Worm (Caenorhabditis elegans) whole organism, L4 larva: ENCODE measurements around the gene dpy-17.

Experiments
- F37D6.2 ChIP-seq: sonication (generic microtip); optimal IDR thresholded peaks from 2 replicates; lab custom pipeline; 2016; ENCODE audit warnings: mild to moderate bottlenecking, missing genetic modification characterization, missing compliant biosample characterization
- F49E8.2 ChIP-seq: sonication (generic microtip); optimal IDR thresholded peaks from 2 replicates; lab custom pipeline; 2016; ENCODE audit warnings: missing compliant biosample characterization, mild to moderate bottlenecking, missing genetic modification characterization, borderline replicate concordance
- T20F7.1 ChIP-seq: fragments of 200-800 bp; sonication (Bioruptor generic); optimal IDR thresholded peaks from 2 replicates; lab custom pipeline; 2018; ENCODE audit warnings: mild to moderate bottlenecking, missing genetic modification characterization, missing compliant biosample characterization
- T26A8.4 ChIP-seq: fragments of 200-800 bp; sonication (Bioruptor generic); IDR thresholded peaks from 2 replicates; pipeline ENCODE4 v1.3.6; 2022; ENCODE audit warnings: missing genetic modification characterization, missing compliant biosample characterization
- Y48G9A.11 ChIP-seq: fragments of 200-800 bp; sonication (Bioruptor generic); IDR thresholded peaks from 2 replicates; pipeline ENCODE4 v1.3.6; 2022; ENCODE audit warnings: missing genetic modification reagents, missing genetic modification characterization, missing compliant biosample characterization
- aly-2 ChIP-seq: sonication (generic microtip); optimal IDR thresholded peaks from 2 replicates; lab custom pipeline; 2018; ENCODE audit warnings: missing biosample characterization, missing genetic modification characterization
- ceh-44 ChIP-seq: fragments of 200-800 bp; sonication (Bioruptor generic); IDR thresholded peaks from 2 replicates; pipeline ENCODE4 v1.3.6; 2022; ENCODE audit warnings: missing genetic modification reagents, missing genetic modification characterization, missing compliant biosample characterization
- ceh-82 ChIP-seq: sonication (generic microtip); optimal IDR thresholded peaks from 2 replicates; lab custom pipeline; 2017; ENCODE audit warnings: missing biosample characterization, missing genetic modification characterization
- ces-1 ChIP-seq: fragments of 150-350 bp; sonication (generic microtip); optimal IDR thresholded peaks from 4 replicates; lab custom pipeline; 2014; ENCODE audit warnings: missing biosample characterization, missing genetic modification reagents, missing genetic modification characterization
- cey-2 ChIP-seq: sonication (generic microtip); optimal IDR thresholded peaks from 3 replicates; lab custom pipeline; 2017; ENCODE audit warnings: missing genetic modification characterization, mild to moderate bottlenecking, missing compliant biosample characterization, antibody characterized with exemption, borderline replicate concordance; ENCODE audit not compliant: insufficient read depth
- ctbp-1 ChIP-seq: fragments of 200-800 bp; sonication (Bioruptor generic); IDR thresholded peaks from 2 replicates; pipeline ENCODE4 v1.3.6; 2022; ENCODE audit warnings: missing genetic modification reagents, missing genetic modification characterization, missing compliant biosample characterization
- daf-16 ChIP-seq, 3 experiments: sonication (generic microtip); optimal IDR thresholded peaks; 2 replicates each; lab custom pipeline; 2016 to 2017; ENCODE audit warnings: missing genetic modification characterization in 3 of 3, missing genetic modification reagents in 3 of 3, mild to moderate bottlenecking in 2 of 3, missing compliant biosample characterization in 2 of 3, missing biosample characterization in 1 of 3, moderate library complexity in 1 of 3
- daf-8 ChIP-seq: fragments of 200-800 bp; sonication (Bioruptor generic); IDR thresholded peaks from 2 replicates; pipeline ENCODE4 v1.3.6; 2022; ENCODE audit warnings: missing genetic modification characterization, missing compliant biosample characterization
- dmd-8 ChIP-seq: fragments of 200-800 bp; sonication (Bioruptor generic); IDR thresholded peaks from 2 replicates; pipeline ENCODE4 v1.3.6; 2022; ENCODE audit warnings: missing genetic modification characterization, missing compliant biosample characterization
- dpl-1 ChIP-seq: fragments of 150-350 bp; optimal IDR thresholded peaks from 2 replicates; lab custom pipeline; 2014; ENCODE audit warnings: missing biosample characterization, missing genetic modification reagents, missing genetic modification characterization
- dve-1 ChIP-seq: sonication (generic microtip); optimal IDR thresholded peaks from 2 replicates; lab custom pipeline; 2017; ENCODE audit warnings: antibody characterized with exemption, mild to moderate bottlenecking, missing genetic modification characterization, missing compliant biosample characterization; ENCODE audit not compliant: insufficient read depth
- egl-43 ChIP-seq: fragments of 200-800 bp; sonication (Bioruptor generic); IDR thresholded peaks from 2 replicates; pipeline ENCODE4 v1.3.6; 2022; ENCODE audit warnings: missing genetic modification reagents, missing genetic modification characterization, missing compliant biosample characterization
- hif-1 ChIP-seq, 2 experiments: sonication (generic microtip); optimal IDR thresholded peaks; 2 replicates each; lab custom pipeline; 2016 to 2017; ENCODE audit warnings: missing compliant biosample characterization in 2 of 2, missing genetic modification characterization in 2 of 2, missing genetic modification reagents in 2 of 2, missing genotype in 2 of 2, mild to moderate bottlenecking in 1 of 2
- hlh-11 ChIP-seq: fragments of 200-800 bp; sonication (Bioruptor generic); optimal IDR thresholded peaks from 2 replicates; lab custom pipeline; 2018; ENCODE audit warnings: mild to moderate bottlenecking, missing genetic modification characterization, missing compliant biosample characterization
- hlh-30 ChIP-seq: sonication (generic microtip); optimal IDR thresholded peaks from 2 replicates; lab custom pipeline; 2017; ENCODE audit warnings: antibody characterized with exemption, mild to moderate bottlenecking, missing genetic modification characterization, missing compliant biosample characterization; ENCODE audit not compliant: insufficient read depth
- lin-1 ChIP-seq: fragments of 200-800 bp; sonication (Bioruptor generic); IDR thresholded peaks from 2 replicates; pipeline ENCODE4 v1.3.6; 2022; ENCODE audit warnings: missing genetic modification reagents, missing genetic modification characterization, missing compliant biosample characterization
- lin-13 ChIP-seq: fragments of 150-350 bp; optimal IDR thresholded peaks from 2 replicates; lab custom pipeline; 2014; ENCODE audit warnings: missing biosample characterization, missing genetic modification reagents, missing genetic modification characterization
- lin-29 ChIP-seq: fragments of 200-800 bp; sonication (Bioruptor generic); IDR thresholded peaks from 2 replicates; pipeline ENCODE4 v1.3.6; 2022; ENCODE audit warnings: missing genetic modification reagents, missing genetic modification characterization, missing compliant biosample characterization
- lin-39 ChIP-seq: fragments of 150-350 bp; optimal IDR thresholded peaks from 2 replicates; lab custom pipeline; 2014; ENCODE audit warnings: missing biosample characterization, missing genetic modification reagents, missing genetic modification characterization
- lsy-2 ChIP-seq, 2 experiments: fragments of 150-350 bp in 1 of 2; sonication (generic microtip) in 1 of 2; optimal IDR thresholded peaks; 2 replicates each; lab custom pipeline; 2014 to 2017; ENCODE audit warnings: missing biosample characterization in 2 of 2, missing genetic modification characterization in 2 of 2
- mes-2 ChIP-seq: sonication (generic microtip); optimal IDR thresholded peaks from 2 replicates; lab custom pipeline; 2016; ENCODE audit warnings: missing genotype, mild to moderate bottlenecking, missing genetic modification characterization, missing compliant biosample characterization; ENCODE audit not compliant: poor library complexity, severe bottlenecking
- mxl-2 ChIP-seq: fragments of 200-800 bp; sonication (Bioruptor generic); conservative IDR thresholded peaks from 2 replicates; pipeline ENCODE4 v1.3.6; 2022; ENCODE audit warnings: missing genetic modification reagents, missing genetic modification characterization, missing compliant biosample characterization
- nhr-10 ChIP-seq: fragments of 150-350 bp; optimal IDR thresholded peaks from 2 replicates; lab custom pipeline; 2014; ENCODE audit warnings: missing biosample characterization, missing genetic modification characterization
- nhr-11 ChIP-seq: fragments of 150-350 bp; optimal IDR thresholded peaks from 2 replicates; lab custom pipeline; 2014; ENCODE audit warnings: missing biosample characterization, missing genetic modification characterization
- nhr-111 ChIP-seq: fragments of 200-800 bp; sonication (Bioruptor generic); optimal IDR thresholded peaks from 2 replicates; lab custom pipeline; 2018; ENCODE audit warnings: mild to moderate bottlenecking, missing genetic modification characterization, missing compliant biosample characterization
- nhr-237 ChIP-seq: sonication (generic microtip); optimal IDR thresholded peaks from 2 replicates; lab custom pipeline; 2017; ENCODE audit warnings: missing biosample characterization, missing genetic modification characterization
- nhr-25 ChIP-seq: sonication (generic microtip); optimal IDR thresholded peaks from 2 replicates; lab custom pipeline; 2017; ENCODE audit warnings: missing genetic modification characterization, mild to moderate bottlenecking, missing compliant biosample characterization, antibody characterized with exemption, moderate library complexity, borderline replicate concordance; ENCODE audit not compliant: insufficient read depth
- nhr-42 ChIP-seq: fragments of 200-800 bp; sonication (Bioruptor generic); IDR thresholded peaks from 2 replicates; pipeline ENCODE4 v1.3.6; 2022; ENCODE audit warnings: missing genetic modification characterization, missing compliant biosample characterization
- nhr-6 ChIP-seq: fragments of 150-350 bp; optimal IDR thresholded peaks from 2 replicates; lab custom pipeline; 2014; ENCODE audit warnings: missing biosample characterization, missing genetic modification characterization
- pha-4 ChIP-seq, 2 experiments: fragments of 150-350 bp in 1 of 2; fragments of 200-800 bp in 1 of 2; sonication (Bioruptor generic) in 1 of 2; IDR thresholded peaks in 1 of 2; optimal IDR thresholded peaks in 1 of 2; 2 replicates each; pipeline versions ENCODE4 v1.3.6 to Lab custom; 2014 to 2022; ENCODE audit warnings: missing genetic modification characterization in 2 of 2, missing genetic modification reagents in 2 of 2, missing biosample characterization in 1 of 2, missing compliant biosample characterization in 1 of 2
- pqm-1 ChIP-seq: sonication (generic microtip); optimal IDR thresholded peaks from 2 replicates; lab custom pipeline; 2017; ENCODE audit warnings: missing biosample characterization, missing genetic modification characterization
- saeg-2 ChIP-seq: fragments of 200-800 bp; sonication (Bioruptor generic); IDR thresholded peaks from 2 replicates; pipeline ENCODE4 v1.3.6; 2022; ENCODE audit warnings: missing genetic modification reagents, missing genetic modification characterization, missing compliant biosample characterization
- sdz-12 ChIP-seq: fragments of 200-800 bp; sonication (Bioruptor generic); optimal IDR thresholded peaks from 2 replicates; lab custom pipeline; 2018; ENCODE audit warnings: mild to moderate bottlenecking, missing genetic modification characterization, missing compliant biosample characterization
- set-16 ChIP-seq: fragments of 200-800 bp; sonication (Bioruptor generic); IDR thresholded peaks from 2 replicates; pipeline ENCODE4 v1.3.6; 2022; ENCODE audit warnings: missing genetic modification reagents, missing genetic modification characterization, missing compliant biosample characterization
- snpc-1.2 ChIP-seq: fragments of 200-800 bp; sonication (Bioruptor generic); IDR thresholded peaks from 2 replicates; pipeline ENCODE4 v1.3.6; 2022; ENCODE audit warnings: missing genetic modification reagents, missing genetic modification characterization, missing compliant biosample characterization
- spr-1 ChIP-seq: sonication (generic microtip); optimal IDR thresholded peaks from 2 replicates; lab custom pipeline; 2016; ENCODE audit warnings: mild to moderate bottlenecking, missing genetic modification characterization, missing compliant biosample characterization
- spr-3 ChIP-seq: fragments of 200-800 bp; sonication (Bioruptor generic); optimal IDR thresholded peaks from 2 replicates; lab custom pipeline; 2018; ENCODE audit warnings: mild to moderate bottlenecking, missing genetic modification characterization, missing compliant biosample characterization
- tag-97 ChIP-seq: fragments of 200-800 bp; sonication (Bioruptor generic); IDR thresholded peaks from 2 replicates; pipeline ENCODE4 v1.3.6; 2022; ENCODE audit warnings: missing genetic modification characterization, missing compliant biosample characterization
- tra-1 ChIP-seq: fragments of 200-800 bp; sonication (Bioruptor generic); IDR thresholded peaks from 2 replicates; pipeline ENCODE4 v1.3.6; 2022; ENCODE audit warnings: missing genetic modification reagents, missing genetic modification characterization, missing compliant biosample characterization
- unc-39 ChIP-seq: sonication (generic microtip); optimal IDR thresholded peaks from 2 replicates; lab custom pipeline; 2017; ENCODE audit warnings: missing biosample characterization, missing genetic modification characterization
- zag-1 ChIP-seq: fragments of 150-350 bp; optimal IDR thresholded peaks from 2 replicates; lab custom pipeline; 2014; ENCODE audit warnings: missing biosample characterization, missing genetic modification characterization
- zfp-2 ChIP-seq: sonication (generic microtip); optimal IDR thresholded peaks from 2 replicates; lab custom pipeline; 2016; ENCODE audit warnings: mild to moderate bottlenecking, missing genetic modification characterization, missing compliant biosample characterization
- zfp-3 ChIP-seq: fragments of 200-800 bp; sonication (Bioruptor generic); conservative IDR thresholded peaks from 2 replicates; pipeline ENCODE4 v1.3.6; 2022; ENCODE audit warnings: missing genetic modification reagents, missing genetic modification characterization, missing compliant biosample characterization

The dpy-17 gene

DNA sequence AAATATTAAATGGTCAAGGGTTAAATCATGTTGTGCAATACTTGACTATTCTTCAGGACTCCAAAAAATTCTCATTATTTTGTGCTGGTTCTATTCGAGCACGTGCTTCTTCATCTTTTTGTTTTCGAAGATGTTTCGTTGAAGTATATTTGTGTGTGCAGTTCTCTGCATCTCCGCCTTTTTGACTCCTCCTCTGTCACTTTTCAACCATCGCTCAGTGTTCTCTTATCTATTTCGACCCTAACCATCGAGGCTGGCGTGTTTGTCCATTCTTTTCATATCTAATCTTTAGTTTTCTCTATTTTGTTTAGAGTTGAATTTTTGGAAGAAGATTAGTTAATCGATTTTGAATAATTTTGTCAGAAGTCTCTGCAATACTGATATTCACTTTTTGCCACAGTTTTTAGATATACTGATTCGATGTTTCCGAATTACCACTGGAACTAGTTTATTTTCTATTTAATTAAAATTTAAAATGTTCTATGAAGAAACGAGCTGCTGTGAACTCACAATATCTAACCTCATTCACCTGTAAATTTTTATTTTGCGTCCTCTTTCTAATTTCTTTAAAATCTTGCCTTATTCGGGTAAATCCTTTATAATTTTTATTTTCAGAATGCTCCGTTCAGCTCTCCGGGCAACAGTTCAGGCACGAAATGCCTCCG is 29.8 kb upstream of the dpy-17 start, which contains the start of gene alh-1 (continued):
- no peak for TF ChIP-seq tag-97 (GFP tag; lab: Robert Waterston, UW)
- TF ChIP-seq T26A8.4: no peak
- TF ChIP-seq zfp-2 (tag; lab: Kevin White, UChicago): no peak
- no peak for TF ChIP-seq zag-1
- no peak for TF ChIP-seq mxl-2
- no peak for TF ChIP-seq nhr-111 (GFP tag; lab: Kevin White, UChicago)
- TF ChIP-seq nhr-25 (tag; lab: Kevin White, UChicago): no peak
- no peak for TF ChIP-seq daf-8 (GFP tag; lab: Robert Waterston, UW)
- no peak for TF ChIP-seq tra-1
- no peak for TF ChIP-seq daf-16 (GFP tag; optimal IDR thresholded peaks at IDR 0.05; lab: Kevin White, UChicago)
- TF ChIP-seq daf-16 (tag; optimal IDR thresholded peaks at IDR 0.05; lab: Kevin White, UChicago): peak; percentile 79
- TF ChIP-seq spr-3 (GFP tag; lab: Kevin White, UChicago): no peak
- TF ChIP-seq hlh-11 (tag; lab: Kevin White, UChicago): peak; percentile 75
- TF ChIP-seq lsy-2 (tag; optimal IDR thresholded peaks at IDR 0.05; lab: Kevin White, UChicago): peak in 1 of 2 experiments; percentile 12
- no peak for TF ChIP-seq dmd-8 (GFP tag; lab: Robert Waterston, UW)
- no peak for TF ChIP-seq lin-1 (GFP tag; lab: Robert Waterston, UW)
- TF ChIP-seq sdz-12: no peak
- TF ChIP-seq snpc-1.2 (GFP tag; lab: Robert Waterston, UW): no peak
- no peak for TF ChIP-seq saeg-2
- TF ChIP-seq pqm-1 (tag; lab: Kevin White, UChicago): peak; percentile 78
- TF ChIP-seq nhr-42 (GFP tag; lab: Robert Waterston, UW): no peak
- TF ChIP-seq Y48G9A.11 (GFP tag; lab: Robert Waterston, UW): no peak
- TF ChIP-seq egl-43 (GFP tag; lab: Robert Waterston, UW): no peak
- no peak for TF ChIP-seq lin-39 (tag; lab: Kevin White, UChicago)
- no peak for TF ChIP-seq lin-29
- no peak for TF ChIP-seq nhr-10 (tag; lab: Kevin White, UChicago)
- TF ChIP-seq dpl-1 (GFP tag; lab: Kevin White, UChicago): no peak
- no peak for TF ChIP-seq nhr-237
- TF ChIP-seq nhr-11: no peak
- TF ChIP-seq ctbp-1 (GFP tag; lab: Robert Waterston, UW): no peak
- no peak for TF ChIP-seq hif-1 (tag; optimal IDR thresholded peaks at IDR 0.05; lab: Kevin White, UChicago)
- no peak for TF ChIP-seq aly-2 (tag; lab: Kevin White, UChicago)
- no peak for TF ChIP-seq F49E8.2 (tag; lab: Kevin White, UChicago)
- TF ChIP-seq pha-4 (GFP tag; IDR thresholded peaks at IDR 0.05; lab: Robert Waterston, UW): no peak
- peak; percentile 23 for TF ChIP-seq pha-4 (tag; optimal IDR thresholded peaks at IDR 0.05; lab: Kevin White, UChicago)
- TF ChIP-seq nhr-6 (tag; lab: Kevin White, UChicago): no peak
- TF ChIP-seq zfp-3: no peak
- no peak for TF ChIP-seq ceh-44 (GFP tag; lab: Robert Waterston, UW)
- no peak for TF ChIP-seq unc-39
- TF ChIP-seq ceh-82 (tag; lab: Kevin White, UChicago): no peak
- TF ChIP-seq ces-1 (GFP tag; lab: Kevin White, UChicago): no peak
- TF ChIP-seq cey-2 (tag; lab: Kevin White, UChicago): no peak
- TF ChIP-seq dve-1 (tag; lab: Kevin White, UChicago): peak; percentile 69
- no peak for TF ChIP-seq spr-1 (tag; lab: Kevin White, UChicago)
- peak; percentile 12 for TF ChIP-seq T20F7.1 (GFP tag; lab: Kevin White, UChicago)
- TF ChIP-seq lin-13: no peak
- no peak for TF ChIP-seq mes-2 (tag; lab: Kevin White, UChicago)
- no peak for TF ChIP-seq F37D6.2
- TF ChIP-seq hlh-30 (tag; lab: Kevin White, UChicago): peak; percentile 21
- no peak for TF ChIP-seq set-16 (GFP tag; lab: Robert Waterston, UW)
